Fruit fly (Drosophila melanogaster): Measurements from ENCODE around the gene CG10232.

The CG10232 gene

dm6 chr3R:23678349-23679193 is 42.9 kb downstream of the CG10232 start, which contains the start of gene GILT2:
Gene GILT2, plus strand, starts transcription at chr3R:23678895.
- TF ChIP-seq Dll (optimal IDR thresholded peaks at IDR 0.05), result no peak

dm6 chr3R:23677058-23677457 is 44.4 kb downstream of the CG10232 start, which contains the start of gene GILT3:
Gene GILT3, plus strand, starts transcription at chr3R:23677358.
- TF ChIP-seq pan (optimal IDR thresholded peaks at IDR 0.05) (no peak), usp (GFP tag; optimal IDR thresholded peaks at IDR 0.05) (no peak), CG8478 (optimal IDR thresholded peaks at IDR 0.05) (no peak), EcR (GFP tag; optimal IDR thresholded peaks at IDR 0.05) (no peak), Dll (optimal IDR thresholded peaks at IDR 0.05) (no peak)

- TF ChIP-seq EcR (GFP tag; optimal IDR thresholded peaks at IDR 0.05) (no peak), psq (optimal IDR thresholded peaks at IDR 0.05) (no peak), usp (GFP tag; optimal IDR thresholded peaks at IDR 0.05) (no peak), CG8478 (optimal IDR thresholded peaks at IDR 0.05) (no peak), pan (optimal IDR thresholded peaks at IDR 0.05) (no peak), Dll (optimal IDR thresholded peaks at IDR 0.05) (no peak)
These were observed 45.8 kb downstream of the CG10232 start for dm6 chr3R:23675646-23676045.

dm6 chr3R:23674369-23674768 is 47.1 kb downstream of the CG10232 start:
- TF ChIP-seq pan (optimal IDR thresholded peaks at IDR 0.05), result no peak
- no peak for TF ChIP-seq CG8478 (optimal IDR thresholded peaks at IDR 0.05)
- TF ChIP-seq psq (optimal IDR thresholded peaks at IDR 0.05), result no peak
- no peak for TF ChIP-seq Dll (optimal IDR thresholded peaks at IDR 0.05)
- no peak for TF ChIP-seq EcR (GFP tag; optimal IDR thresholded peaks at IDR 0.05)
- no peak for TF ChIP-seq usp (GFP tag; optimal IDR thresholded peaks at IDR 0.05)

- TF ChIP-seq Dll (optimal IDR thresholded peaks at IDR 0.05) (no peak), EcR (GFP tag; optimal IDR thresholded peaks at IDR 0.05) (no peak), psq (optimal IDR thresholded peaks at IDR 0.05) (no peak), pan (optimal IDR thresholded peaks at IDR 0.05) (no peak), CG8478 (optimal IDR thresholded peaks at IDR 0.05) (no peak), usp (GFP tag; optimal IDR thresholded peaks at IDR 0.05) (no peak)
These were observed 48.3 kb downstream of the CG10232 start for dm6 chr3R:23673084-23673483.

- TF ChIP-seq Dll (optimal IDR thresholded peaks at IDR 0.05) (peak; percentile 68), usp (GFP tag; optimal IDR thresholded peaks at IDR 0.05) (no peak), pan (optimal IDR thresholded peaks at IDR 0.05) (peak; percentile 23), EcR (GFP tag; optimal IDR thresholded peaks at IDR 0.05) (no peak), CG8478 (optimal IDR thresholded peaks at IDR 0.05) (no peak)
These were observed 51.8 kb downstream of the CG10232 start, which contains the start of gene CG31145 for dm6 chr3R:23669401-23670216. Gene CG31145, minus strand, starts transcription at chr3R:23669659.

Measured in whole organism.